Worm (Caenorhabditis elegans) whole organism, mixed stage, embryonic: ENCODE data around the gene vit-3.

Experiments
- M03D4.4 ChIP-seq: sonication (generic microtip); optimal IDR thresholded peaks from 2 replicates; lab custom pipeline; 2017; ENCODE audit warnings: mild to moderate bottlenecking, missing genetic modification characterization, missing compliant biosample characterization
- bed-3 ChIP-seq: fragments of 200-800 bp; sonication (Bioruptor generic); optimal IDR thresholded peaks from 3 replicates; lab custom pipeline; 2018; ENCODE audit warnings: mild to moderate bottlenecking, missing genetic modification characterization, moderate library complexity, missing compliant biosample characterization
- blmp-1 ChIP-seq: fragments of 150-350 bp; optimal IDR thresholded peaks from 2 replicates; lab custom pipeline; 2014; ENCODE audit warnings: missing biosample characterization, missing genetic modification characterization
- ceh-39 ChIP-seq: fragments of 150-350 bp; optimal IDR thresholded peaks from 2 replicates; lab custom pipeline; 2014; ENCODE audit warnings: missing biosample characterization, missing genetic modification characterization
- ceh-43 ChIP-seq: fragments of 200-800 bp; sonication (Bioruptor generic); optimal IDR thresholded peaks from 2 replicates; lab custom pipeline; 2018; ENCODE audit warnings: mild to moderate bottlenecking, missing genetic modification characterization, moderate library complexity, missing compliant biosample characterization
- ceh-83 ChIP-seq: fragments of 200-800 bp; sonication (Bioruptor generic); optimal IDR thresholded peaks from 2 replicates; lab custom pipeline; 2018; ENCODE audit warnings: mild to moderate bottlenecking, missing genetic modification characterization, missing compliant biosample characterization
- ces-1 ChIP-seq: fragments of 150-350 bp; optimal IDR thresholded peaks from 2 replicates; lab custom pipeline; 2014; ENCODE audit warnings: missing biosample characterization, missing genetic modification reagents, missing genetic modification characterization
- cnd-1 ChIP-seq: fragments of 200-800 bp; sonication (Bioruptor generic); optimal IDR thresholded peaks from 2 replicates; lab custom pipeline; 2018; ENCODE audit warnings: mild to moderate bottlenecking, missing genetic modification characterization, missing compliant biosample characterization
- drap-1 ChIP-seq: fragments of 200-800 bp; sonication (Bioruptor generic); optimal IDR thresholded peaks from 3 replicates; lab custom pipeline; 2018; ENCODE audit warnings: mild to moderate bottlenecking, missing genetic modification characterization, missing compliant biosample characterization
- elt-1 ChIP-seq: sonication (generic microtip); optimal IDR thresholded peaks from 2 replicates; lab custom pipeline; 2017; ENCODE audit warnings: missing genetic modification characterization, mild to moderate bottlenecking, missing compliant biosample characterization, antibody characterized with exemption, moderate library complexity, borderline replicate concordance; ENCODE audit not compliant: insufficient read depth
- elt-3 ChIP-seq: fragments of 150-350 bp; optimal IDR thresholded peaks from 2 replicates; lab custom pipeline; 2014; ENCODE audit warnings: missing biosample characterization, missing genetic modification characterization
- ham-2 ChIP-seq: fragments of 200-800 bp; sonication (Bioruptor generic); optimal IDR thresholded peaks from 2 replicates; lab custom pipeline; 2018; ENCODE audit warnings: mild to moderate bottlenecking, missing genetic modification characterization, missing compliant biosample characterization
- hlh-1 ChIP-seq: fragments of 150-350 bp; optimal IDR thresholded peaks from 2 replicates; lab custom pipeline; 2014; ENCODE audit warnings: missing biosample characterization, missing genetic modification reagents, missing genetic modification characterization
- lin-13 ChIP-seq: fragments of 150-350 bp; optimal IDR thresholded peaks from 2 replicates; lab custom pipeline; 2014; ENCODE audit warnings: missing biosample characterization, missing genetic modification characterization
- lsy-2 ChIP-seq: fragments of 150-350 bp; optimal IDR thresholded peaks from 2 replicates; lab custom pipeline; 2014; ENCODE audit warnings: missing biosample characterization, missing genetic modification characterization
- mab-5 ChIP-seq: fragments of 150-350 bp; optimal IDR thresholded peaks from 2 replicates; lab custom pipeline; 2014; ENCODE audit warnings: missing biosample characterization, missing genetic modification characterization
- mep-1 ChIP-seq: fragments of 150-350 bp; optimal IDR thresholded peaks from 2 replicates; lab custom pipeline; 2017; ENCODE audit warnings: missing biosample characterization, missing genetic modification reagents, missing genetic modification characterization, inconsistent platforms
- mls-2 ChIP-seq: sonication (generic microtip); optimal IDR thresholded peaks from 2 replicates; lab custom pipeline; 2016; ENCODE audit warnings: mild to moderate bottlenecking, missing genetic modification characterization, moderate library complexity, missing compliant biosample characterization
- nhr-12 ChIP-seq: fragments of 150-350 bp; optimal IDR thresholded peaks from 2 replicates; lab custom pipeline; 2014; ENCODE audit warnings: missing biosample characterization, missing genetic modification characterization
- nhr-28 ChIP-seq: fragments of 150-350 bp; optimal IDR thresholded peaks from 2 replicates; lab custom pipeline; 2014; ENCODE audit warnings: missing biosample characterization, missing genetic modification characterization
- pha-4 ChIP-seq: fragments of 150-350 bp; optimal IDR thresholded peaks from 2 replicates; lab custom pipeline; 2018; ENCODE audit warnings: missing biosample characterization, missing genetic modification reagents, missing genetic modification characterization
- sem-2 ChIP-seq: fragments of 200-800 bp; sonication (Bioruptor generic); optimal IDR thresholded peaks from 2 replicates; lab custom pipeline; 2018; ENCODE audit warnings: mild to moderate bottlenecking, missing genetic modification characterization, missing compliant biosample characterization
- snpc-4 ChIP-seq: fragments of 150-350 bp; optimal IDR thresholded peaks from 2 replicates; lab custom pipeline; 2014; ENCODE audit warnings: missing biosample characterization, missing genetic modification characterization
- tbx-8 ChIP-seq: fragments of 200-800 bp; sonication (Bioruptor generic); optimal IDR thresholded peaks from 2 replicates; lab custom pipeline; 2018; ENCODE audit warnings: mild to moderate bottlenecking, missing genetic modification characterization, moderate library complexity, missing compliant biosample characterization
- unc-120 ChIP-seq: sonication (generic microtip); optimal IDR thresholded peaks from 2 replicates; lab custom pipeline; 2017; ENCODE audit warnings: missing genetic modification characterization, missing compliant biosample characterization; ENCODE audit not compliant: poor library complexity, severe bottlenecking
- unc-39 ChIP-seq: fragments of 150-350 bp; optimal IDR thresholded peaks from 2 replicates; lab custom pipeline; 2014; ENCODE audit warnings: missing biosample characterization, missing genetic modification characterization
- unc-62 ChIP-seq: fragments of 150-350 bp; optimal IDR thresholded peaks from 2 replicates; lab custom pipeline; 2014; ENCODE audit warnings: missing biosample characterization, missing genetic modification reagents, missing genetic modification characterization
- zip-8 ChIP-seq: fragments of 150-350 bp; optimal IDR thresholded peaks from 2 replicates; lab custom pipeline; 2014; ENCODE audit warnings: missing biosample characterization, missing genetic modification characterization
- ztf-11 ChIP-seq: fragments of 150-350 bp; optimal IDR thresholded peaks from 2 replicates; lab custom pipeline; 2014; ENCODE audit warnings: missing biosample characterization, missing genetic modification characterization

The vit-3 gene

DNA sequence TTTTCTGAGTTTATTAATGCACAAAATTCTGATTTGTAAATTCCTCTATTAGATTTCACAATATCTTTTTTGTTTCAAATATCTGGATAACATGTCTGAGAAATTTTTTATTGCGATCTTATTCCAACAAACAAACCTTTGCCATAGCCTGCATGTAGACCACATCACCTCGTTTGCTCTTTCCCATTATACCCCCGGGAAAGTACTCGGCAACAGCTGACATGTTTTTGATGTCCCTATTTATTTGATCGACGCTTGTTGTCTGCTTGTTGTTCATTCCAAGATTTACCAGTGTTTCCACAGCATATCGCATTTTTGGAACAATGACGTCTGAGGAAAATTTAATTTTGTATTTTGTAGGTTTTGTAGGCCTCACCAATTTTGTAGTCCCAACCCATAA is 27.5 kb upstream of the vit-3 start:
- TF ChIP-seq unc-120 (tag; lab: Kevin White, UChicago) = peak; percentile 8
- no peak for TF ChIP-seq mab-5 (tag; lab: Kevin White, UChicago)
- TF ChIP-seq unc-62 (GFP tag; lab: Kevin White, UChicago) = peak; percentile 1
- no peak for TF ChIP-seq nhr-12 (tag; lab: Kevin White, UChicago)
- no peak for TF ChIP-seq blmp-1
- no peak for TF ChIP-seq ceh-83 (GFP tag; lab: Kevin White, UChicago)
- TF ChIP-seq hlh-1 (tag; lab: Kevin White, UChicago) = peak; percentile 80
- TF ChIP-seq sem-2 = no peak

DNA sequence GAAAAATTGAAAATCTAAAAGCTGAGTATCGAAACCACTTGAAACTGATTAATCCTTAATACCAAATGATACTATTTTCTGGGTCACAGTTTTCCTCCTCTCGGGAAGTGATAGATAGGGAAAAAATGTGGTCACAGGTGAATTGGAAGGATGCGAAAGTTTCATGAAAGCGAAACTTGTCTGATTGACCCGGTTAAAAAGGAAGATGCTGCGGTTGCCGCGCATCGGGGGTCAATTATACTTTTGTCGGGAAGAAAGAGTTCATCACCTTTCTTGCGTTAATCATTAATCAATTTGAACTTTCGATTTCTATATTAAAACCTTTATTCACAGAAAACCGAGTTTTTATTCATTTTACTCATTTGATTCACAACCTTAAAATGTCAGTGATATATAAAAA is 24.6 kb upstream of the vit-3 start:
- peak; percentile 72 for TF ChIP-seq blmp-1
- no peak for TF ChIP-seq ces-1

DNA sequence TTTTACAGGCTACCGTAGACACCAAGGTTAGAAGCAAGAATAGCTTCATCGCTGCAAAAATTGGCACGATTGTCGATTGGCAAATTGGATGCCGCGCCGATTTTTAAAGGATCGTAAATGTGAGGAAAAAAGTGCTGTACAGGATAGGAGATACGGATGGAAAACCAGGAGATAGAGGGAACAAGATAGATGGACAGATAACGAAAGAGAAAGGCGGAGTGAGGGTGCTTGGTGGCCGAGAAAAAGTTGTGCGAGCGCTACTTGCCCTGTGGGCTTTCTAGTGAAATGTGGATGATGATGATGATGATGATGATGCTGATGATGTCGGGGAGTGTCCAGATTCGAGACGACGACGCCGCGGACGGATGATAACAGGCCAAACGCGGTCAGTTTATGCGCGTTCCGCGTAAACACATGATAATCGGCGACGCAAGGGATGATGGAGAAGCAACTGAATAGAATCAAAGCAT is 24.0 kb upstream of the vit-3 start, which contains the start of gene T27A10.6:
T27A10.6 (minus strand) TSS at position 51 of the 470 bp plus-strand sequence.
- TF ChIP-seq pha-4 = no peak
- no peak for TF ChIP-seq tbx-8 (GFP tag; lab: Kevin White, UChicago)
- TF ChIP-seq blmp-1 = peak; percentile 77
- TF ChIP-seq elt-1 (tag; lab: Kevin White, UChicago) = peak; percentile 85
- no peak for TF ChIP-seq ceh-39
- TF ChIP-seq unc-39 = no peak
- TF ChIP-seq hlh-1 (tag; lab: Kevin White, UChicago) = no peak
- TF ChIP-seq ham-2 (GFP tag; lab: Kevin White, UChicago) = peak; percentile 92
- TF ChIP-seq unc-62 (GFP tag; lab: Kevin White, UChicago) = no peak
- no peak for TF ChIP-seq M03D4.4 (tag; lab: Kevin White, UChicago)
- no peak for TF ChIP-seq elt-3 (tag; lab: Kevin White, UChicago)

DNA sequence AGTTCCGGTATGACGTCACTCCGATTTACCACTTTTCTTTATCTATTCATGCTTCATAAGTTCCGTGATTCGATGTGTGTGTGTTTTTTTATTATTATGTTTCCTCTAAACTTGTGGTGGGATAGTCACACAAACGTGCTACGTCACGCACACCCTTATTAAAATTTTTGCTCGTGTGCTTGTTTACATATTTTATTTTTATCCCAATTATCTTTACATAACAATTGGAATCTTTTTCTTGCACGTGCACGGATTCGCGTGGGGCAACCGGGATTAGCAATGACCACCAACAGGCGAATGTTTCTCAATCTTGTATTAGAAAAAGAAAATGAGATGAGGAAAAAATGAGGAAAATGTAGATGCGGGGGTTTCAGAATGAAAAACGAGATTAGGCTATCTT is 18.2 kb upstream of the vit-3 start:
- TF ChIP-seq bed-3 (GFP tag; lab: Kevin White, UChicago) (no peak), nhr-28 (tag; lab: Kevin White, UChicago) (no peak), lsy-2 (tag; lab: Kevin White, UChicago) (no peak), ztf-11 (tag; lab: Kevin White, UChicago) (no peak), sem-2 (no peak), elt-3 (tag; lab: Kevin White, UChicago) (no peak), M03D4.4 (tag; lab: Kevin White, UChicago) (no peak), nhr-12 (tag; lab: Kevin White, UChicago) (no peak), drap-1 (no peak), cnd-1 (no peak), ceh-83 (GFP tag; lab: Kevin White, UChicago) (no peak), zip-8 (tag; lab: Kevin White, UChicago) (no peak), unc-39 (no peak)

DNA sequence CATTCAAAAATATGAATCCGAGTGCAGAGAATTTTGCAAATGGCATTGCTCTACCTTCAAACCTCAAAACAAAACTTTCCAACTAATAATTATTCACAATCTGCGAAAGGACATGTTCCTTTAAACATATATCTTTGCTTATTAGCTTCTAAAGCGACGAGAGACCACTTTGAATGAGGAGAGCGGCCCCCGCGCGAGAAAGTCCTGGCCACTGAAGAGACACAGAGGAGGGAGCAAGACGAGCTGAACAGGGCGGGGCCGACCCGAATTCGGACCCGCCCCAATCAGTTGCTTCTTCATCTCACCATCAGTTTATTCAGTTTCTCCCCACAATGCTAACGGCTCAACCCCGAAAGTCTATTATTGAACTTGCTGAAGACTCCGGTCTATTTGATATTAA is 13.3 kb upstream of the vit-3 start, which contains the start of gene T27A10.2:
T27A10.2 (plus strand) TSS at position 333 of the 400 bp plus-strand sequence.
- TF ChIP-seq mls-2 = no peak
- no peak for TF ChIP-seq lin-13
- peak; percentile 46 for TF ChIP-seq ces-1

DNA sequence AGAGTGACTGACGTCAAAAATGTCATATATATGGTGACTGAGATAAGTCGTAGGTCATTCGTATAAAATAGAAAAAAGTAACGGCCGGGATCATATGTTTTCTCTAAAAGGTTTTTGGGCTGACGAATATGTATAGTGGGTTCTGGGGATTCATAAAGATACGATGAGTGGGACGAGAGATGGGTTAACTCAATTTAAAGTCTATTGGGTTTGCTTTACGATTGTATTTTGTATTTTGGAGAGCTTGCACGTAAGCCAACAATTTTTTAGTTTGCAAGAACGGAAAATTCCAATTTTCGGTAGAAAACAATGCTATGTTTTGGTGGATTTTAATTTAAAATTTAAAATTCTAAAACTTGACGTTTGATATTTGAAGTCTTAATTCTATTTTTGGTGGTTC is 12.1 kb upstream of the vit-3 start:
- TF ChIP-seq unc-120 (tag; lab: Kevin White, UChicago) (no peak), ham-2 (GFP tag; lab: Kevin White, UChicago) (no peak), ces-1 (peak; percentile 85), mls-2 (no peak), ztf-11 (tag; lab: Kevin White, UChicago) (no peak), snpc-4 (tag; lab: Kevin White, UChicago) (no peak), elt-3 (tag; lab: Kevin White, UChicago) (no peak), unc-39 (no peak)

DNA sequence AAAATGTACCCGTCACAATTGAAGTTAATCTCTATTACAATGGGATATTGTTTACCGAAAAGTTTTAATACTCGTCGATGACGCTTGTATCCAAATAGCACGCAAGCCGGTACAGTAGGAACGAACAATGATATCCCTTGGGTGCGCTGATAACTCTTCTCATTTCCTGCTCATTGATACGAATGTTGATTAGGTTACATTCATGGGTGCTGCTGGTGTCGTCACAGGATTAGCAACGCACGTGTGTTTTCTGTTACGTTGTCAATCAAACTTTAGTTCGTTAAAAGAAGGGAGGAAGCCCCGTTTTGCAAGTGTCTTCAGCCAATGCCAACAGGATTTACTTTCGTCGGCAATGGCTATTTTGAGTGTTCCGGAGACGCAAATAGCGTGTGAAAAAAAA is 11.1 kb upstream of the vit-3 start:
- TF ChIP-seq mep-1 = no peak
- TF ChIP-seq ceh-43 (GFP tag; lab: Kevin White, UChicago) = no peak
- no peak for TF ChIP-seq blmp-1
- no peak for TF ChIP-seq nhr-28 (tag; lab: Kevin White, UChicago)
- TF ChIP-seq unc-120 (tag; lab: Kevin White, UChicago) = no peak
- no peak for TF ChIP-seq lsy-2 (tag; lab: Kevin White, UChicago)
